Fruit fly (Drosophila melanogaster): ENCODE data around the gene CG32240.

The CG32240 gene

DNA sequence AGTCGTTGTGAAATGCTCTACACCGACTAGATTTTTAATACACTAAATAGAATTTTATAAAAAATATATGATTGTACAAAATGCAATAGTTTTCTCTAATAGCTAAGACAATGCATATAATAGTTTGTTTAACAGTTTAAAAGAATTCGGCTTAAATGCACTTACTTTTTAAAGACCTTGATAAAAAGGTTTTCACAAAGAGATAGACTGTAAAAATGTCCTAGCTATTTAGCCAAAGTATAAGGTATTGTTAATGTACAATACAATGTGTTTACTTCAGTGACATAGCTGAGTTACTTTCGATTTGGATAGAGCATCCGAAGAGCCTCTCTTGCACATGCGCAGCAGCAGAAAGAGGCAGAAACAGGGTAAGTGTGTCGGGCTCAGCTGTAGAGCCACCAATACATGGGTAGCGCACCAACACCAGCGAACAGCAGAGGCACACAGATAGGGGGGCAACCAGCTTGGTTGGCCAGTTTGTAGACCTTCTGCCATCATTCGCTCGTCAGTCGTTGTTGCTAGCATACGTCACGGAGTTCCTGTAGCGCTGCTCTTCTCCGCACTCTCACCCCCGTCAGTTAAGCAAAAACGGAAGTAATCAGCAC, 25.3 kb upstream of the CG32240 start, which contains the start of gene TP53INP (continued):
- TF ChIP-seq lola (GFP tag; optimal IDR thresholded peaks at IDR 0.05) (peak in 1 of 3 experiments; percentile 93), CG12236 (GFP tag; optimal IDR thresholded peaks at IDR 0.05) (peak; percentile 52), pzg (GFP tag; optimal IDR thresholded peaks at IDR 0.05) (no peak), jing (GFP tag; optimal IDR thresholded peaks at IDR 0.05) (peak; percentile 65), CG9797 (GFP tag; optimal IDR thresholded peaks at IDR 0.05) (no peak), CG4820 (GFP tag; optimal IDR thresholded peaks at IDR 0.05) (peak; percentile 84), dmrt99B (tag; optimal IDR thresholded peaks at IDR 0.05) (peak; percentile 93), gcm2 (GFP tag; optimal IDR thresholded peaks at IDR 0.05) (no peak), CG15696 (tag; optimal IDR thresholded peaks at IDR 0.05) (peak; percentile 84), bab2 (GFP tag; optimal IDR thresholded peaks at IDR 0.05) (peak; percentile 62), row (GFP tag; IDR thresholded peaks at IDR 0.05) (peak; percentile 93), Chrac-16 (GFP tag; optimal IDR thresholded peaks at IDR 0.05) (peak; percentile 82), chn (GFP tag; optimal IDR thresholded peaks at IDR 0.05) (peak; percentile 76), mld (GFP tag; IDR thresholded peaks at IDR 0.05; ENCODE audit: partially characterized antibody) (no peak), ken (GFP tag; IDR thresholded peaks at IDR 0.05) (peak; percentile 72; the same call in 2 of the 3 replicates), CG7987 (GFP tag; optimal IDR thresholded peaks at IDR 0.05) (peak; percentile 47), MBD-R2 (GFP tag; IDR thresholded peaks at IDR 0.05) (peak; percentile 18; the same call in 1 of the 2 replicates), Deaf1 (tag; optimal IDR thresholded peaks at IDR 0.05) (peak; percentile 75), CG4707 (GFP tag; optimal IDR thresholded peaks at IDR 0.05) (peak; percentile 63), CG13123 (GFP tag; optimal IDR thresholded peaks at IDR 0.05) (peak; percentile 14), crp (GFP tag; optimal IDR thresholded peaks at IDR 0.05) (peak in 1 of 2 experiments; percentile 74), CG15269 (tag; optimal IDR thresholded peaks at IDR 0.05) (peak; percentile 93), luna (GFP tag; optimal IDR thresholded peaks at IDR 0.05) (no peak), CG43689 (GFP tag; IDR thresholded peaks at IDR 0.05) (no peak), grau (tag; optimal IDR thresholded peaks at IDR 0.05) (peak; percentile 92), onecut (GFP tag; IDR thresholded peaks at IDR 0.05) (peak; percentile 66), CG7786 (GFP tag; optimal IDR thresholded peaks at IDR 0.05) (peak; percentile 73), CG6272 (GFP tag; IDR thresholded peaks at IDR 0.05) (0 out of 2 replicates have a peak, but pooled peaks have one; percentile 20), CG32772 (GFP tag; IDR thresholded peaks at IDR 0.05) (peak; percentile 64), CG12769 (tag; optimal IDR thresholded peaks at IDR 0.05) (peak; percentile 52), sisA (GFP tag; IDR thresholded peaks at IDR 0.05) (peak; percentile 77; the same call in 1 of the 2 replicates), Xrp1 (GFP tag; IDR thresholded peaks at IDR 0.05) (peak; percentile 84), Gug (GFP tag; IDR thresholded peaks at IDR 0.05) (no peak; the same call in 2 of the 4 replicates), Rfx (GFP tag; IDR thresholded peaks at IDR 0.05) (peak; percentile 64), ERR (GFP tag; optimal IDR thresholded peaks at IDR 0.05) (peak; percentile 17), H15 (GFP tag; IDR thresholded peaks at IDR 0.05) (peak; percentile 66; the same call in 1 of the 3 replicates), fd96Cb (tag; optimal IDR thresholded peaks at IDR 0.05) (peak; percentile 89), Atf6 (GFP tag; IDR thresholded peaks at IDR 0.05) (peak; percentile 83; the same call in 1 of the 2 replicates), Elba2 (GFP tag; optimal IDR thresholded peaks at IDR 0.05) (no peak), CG15601 (tag; optimal IDR thresholded peaks at IDR 0.05) (peak; percentile 84), CG15011 (GFP tag; optimal IDR thresholded peaks at IDR 0.05) (peak; percentile 80), vnd (GFP tag; IDR thresholded peaks at IDR 0.05; ENCODE audit: partially characterized antibody) (no peak; the same call in 2 of the 3 replicates), twi (tag; optimal IDR thresholded peaks at IDR 0.05) (peak; percentile 76), Spps (tag; optimal IDR thresholded peaks at IDR 0.05) (peak; percentile 83), lbe (GFP tag; optimal IDR thresholded peaks at IDR 0.05) (peak; percentile 66), CG16813 (GFP tag; IDR thresholded peaks at IDR 0.05; ENCODE audit: partially characterized antibody) (peak; percentile 29; the same call in 1 of the 3 replicates), corto (GFP tag; optimal IDR thresholded peaks at IDR 0.05) (peak; percentile 61), Trl (optimal IDR thresholded peaks at IDR 0.05) (peak; percentile 52 to 59), Trl (GFP tag; optimal IDR thresholded peaks at IDR 0.05) (peak; percentile 75)

All from whole organism, embryonic.